Worm (Caenorhabditis elegans): ENCODE results near the gene F57C12.6.

Gene F57C12.6

ce11 chrX:591056-591455 lies 37.3 kb upstream of the F57C12.6 start:
- no peak for TF ChIP-seq sea-1 (GFP tag; conservative IDR thresholded peaks at IDR 0.05)
- no peak for TF ChIP-seq tbx-11 (GFP tag; IDR thresholded peaks at IDR 0.05)
- no peak for TF ChIP-seq B0310.2 (tag; optimal IDR thresholded peaks at IDR 0.05)
- no peak for TF ChIP-seq tra-4 (tag; optimal IDR thresholded peaks at IDR 0.05)
- no peak for TF ChIP-seq hmg-4 (GFP tag; optimal IDR thresholded peaks at IDR 0.05)
- TF ChIP-seq tbx-37 (GFP tag; conservative IDR thresholded peaks at IDR 0.05) = no peak

- TF ChIP-seq ama-1 (optimal IDR thresholded peaks at IDR 0.05) (no peak), ceh-13 (GFP tag; optimal IDR thresholded peaks at IDR 0.05) (no peak), tbx-37 (GFP tag; conservative IDR thresholded peaks at IDR 0.05) (no peak), hnd-1 (tag; optimal IDR thresholded peaks at IDR 0.05) (no peak), scrt-1 (GFP tag; IDR thresholded peaks at IDR 0.05) (no peak), hmg-4 (GFP tag; optimal IDR thresholded peaks at IDR 0.05) (no peak), pes-1 (GFP tag; IDR thresholded peaks at IDR 0.05) (no peak)
Measured at ce11 chrX:587798-588197, 34.0 kb upstream of the F57C12.6 start, which contains the start of gene mrp-1. Gene mrp-1 (minus strand): TSS chrX:587898.

ce11 chrX:585598-586217 lies 31.9 kb upstream of the F57C12.6 start:
- TF ChIP-seq F13C5.2 (tag; optimal IDR thresholded peaks at IDR 0.05) (no peak), hnd-1 (tag; optimal IDR thresholded peaks at IDR 0.05) (no peak), flt-1 (GFP tag; IDR thresholded peaks at IDR 0.05) (no peak), sea-1 (GFP tag; conservative IDR thresholded peaks at IDR 0.05) (no peak), hmbx-1 (tag; optimal IDR thresholded peaks at IDR 0.05) (no peak), scrt-1 (GFP tag; IDR thresholded peaks at IDR 0.05) (no peak), hmg-4 (GFP tag; optimal IDR thresholded peaks at IDR 0.05) (no peak), tra-4 (tag; optimal IDR thresholded peaks at IDR 0.05) (no peak), ama-1 (optimal IDR thresholded peaks at IDR 0.05) (no peak), aly-1 (tag; optimal IDR thresholded peaks at IDR 0.05) (no peak), ceh-13 (GFP tag; optimal IDR thresholded peaks at IDR 0.05) (no peak), ets-7 (tag; optimal IDR thresholded peaks at IDR 0.05) (no peak), tbx-37 (GFP tag; conservative IDR thresholded peaks at IDR 0.05) (no peak), pes-1 (GFP tag; IDR thresholded peaks at IDR 0.05) (no peak), ceh-36 (tag; optimal IDR thresholded peaks at IDR 0.05) (no peak), tbx-11 (GFP tag; IDR thresholded peaks at IDR 0.05) (no peak), B0310.2 (tag; optimal IDR thresholded peaks at IDR 0.05) (no peak)

- TF ChIP-seq hnd-1 (tag; optimal IDR thresholded peaks at IDR 0.05) (no peak), tra-4 (tag; optimal IDR thresholded peaks at IDR 0.05) (no peak), hmg-4 (GFP tag; optimal IDR thresholded peaks at IDR 0.05) (no peak), scrt-1 (GFP tag; IDR thresholded peaks at IDR 0.05) (0 out of 2 replicates have a peak, but pooled peaks have one; percentile 18), aly-1 (tag; optimal IDR thresholded peaks at IDR 0.05) (no peak)
Measured at ce11 chrX:581754-582153, 28.0 kb upstream of the F57C12.6 start.

ce11 chrX:575084-575483 lies 21.3 kb upstream of the F57C12.6 start:
- TF ChIP-seq scrt-1 (GFP tag; IDR thresholded peaks at IDR 0.05) (no peak), flt-1 (GFP tag; IDR thresholded peaks at IDR 0.05) (no peak), ceh-13 (GFP tag; optimal IDR thresholded peaks at IDR 0.05) (no peak), sea-1 (GFP tag; conservative IDR thresholded peaks at IDR 0.05) (no peak), hnd-1 (tag; optimal IDR thresholded peaks at IDR 0.05) (no peak), tbx-11 (GFP tag; IDR thresholded peaks at IDR 0.05) (no peak), hmg-4 (GFP tag; optimal IDR thresholded peaks at IDR 0.05) (no peak), B0310.2 (tag; optimal IDR thresholded peaks at IDR 0.05) (no peak), F13C5.2 (tag; optimal IDR thresholded peaks at IDR 0.05) (no peak), hmbx-1 (tag; optimal IDR thresholded peaks at IDR 0.05) (no peak), ets-7 (tag; optimal IDR thresholded peaks at IDR 0.05) (no peak), tra-4 (tag; optimal IDR thresholded peaks at IDR 0.05) (no peak), aly-1 (tag; optimal IDR thresholded peaks at IDR 0.05) (no peak), tbx-37 (GFP tag; conservative IDR thresholded peaks at IDR 0.05) (no peak), pes-1 (GFP tag; IDR thresholded peaks at IDR 0.05) (no peak), ceh-36 (tag; optimal IDR thresholded peaks at IDR 0.05) (no peak), ama-1 (optimal IDR thresholded peaks at IDR 0.05) (no peak)

ce11 chrX:573270-573669 lies 19.5 kb upstream of the F57C12.6 start:
- TF ChIP-seq flt-1 (GFP tag; IDR thresholded peaks at IDR 0.05) (no peak), hmbx-1 (tag; optimal IDR thresholded peaks at IDR 0.05) (no peak), sea-1 (GFP tag; conservative IDR thresholded peaks at IDR 0.05) (no peak), hmg-4 (GFP tag; optimal IDR thresholded peaks at IDR 0.05) (no peak), F13C5.2 (tag; optimal IDR thresholded peaks at IDR 0.05) (peak; percentile 50), tbx-11 (GFP tag; IDR thresholded peaks at IDR 0.05) (no peak)

- TF ChIP-seq scrt-1 (GFP tag; IDR thresholded peaks at IDR 0.05) (no peak), tra-4 (tag; optimal IDR thresholded peaks at IDR 0.05) (no peak), ceh-36 (tag; optimal IDR thresholded peaks at IDR 0.05) (no peak), pes-1 (GFP tag; IDR thresholded peaks at IDR 0.05) (no peak), ceh-13 (GFP tag; optimal IDR thresholded peaks at IDR 0.05) (no peak), F13C5.2 (tag; optimal IDR thresholded peaks at IDR 0.05) (no peak), B0310.2 (tag; optimal IDR thresholded peaks at IDR 0.05) (no peak), aly-1 (tag; optimal IDR thresholded peaks at IDR 0.05) (no peak), sea-1 (GFP tag; conservative IDR thresholded peaks at IDR 0.05) (no peak), hmg-4 (GFP tag; optimal IDR thresholded peaks at IDR 0.05) (no peak), flt-1 (GFP tag; IDR thresholded peaks at IDR 0.05) (no peak), ets-7 (tag; optimal IDR thresholded peaks at IDR 0.05) (no peak), tbx-37 (GFP tag; conservative IDR thresholded peaks at IDR 0.05) (no peak), ama-1 (optimal IDR thresholded peaks at IDR 0.05) (no peak)
Measured at ce11 chrX:572601-573000, 18.8 kb upstream of the F57C12.6 start, which contains the start of gene mrp-2. Gene mrp-2 (minus strand): TSS chrX:572701.

ce11 chrX:571367-571766 lies 17.6 kb upstream of the F57C12.6 start:
- TF ChIP-seq aly-1 (tag; optimal IDR thresholded peaks at IDR 0.05) = no peak

All from whole organism, early embryonic.